Worm (Caenorhabditis elegans) whole organism, mixed stage, embryonic: ENCODE measurements around the gene K12H6.8.

Source experiments
- bed-3 ChIP-seq: fragments of 200-800 bp; sonication (Bioruptor generic); optimal IDR thresholded peaks from 3 replicates; lab custom pipeline; 2018; ENCODE audit warnings: mild to moderate bottlenecking, missing genetic modification characterization, moderate library complexity, missing compliant biosample characterization
- ceh-39 ChIP-seq: fragments of 150-350 bp; optimal IDR thresholded peaks from 2 replicates; lab custom pipeline; 2014; ENCODE audit warnings: missing biosample characterization, missing genetic modification characterization
- ceh-43 ChIP-seq: fragments of 200-800 bp; sonication (Bioruptor generic); optimal IDR thresholded peaks from 2 replicates; lab custom pipeline; 2018; ENCODE audit warnings: mild to moderate bottlenecking, missing genetic modification characterization, moderate library complexity, missing compliant biosample characterization
- ceh-83 ChIP-seq: fragments of 200-800 bp; sonication (Bioruptor generic); optimal IDR thresholded peaks from 2 replicates; lab custom pipeline; 2018; ENCODE audit warnings: mild to moderate bottlenecking, missing genetic modification characterization, missing compliant biosample characterization
- ces-1 ChIP-seq: fragments of 150-350 bp; optimal IDR thresholded peaks from 2 replicates; lab custom pipeline; 2014; ENCODE audit warnings: missing biosample characterization, missing genetic modification reagents, missing genetic modification characterization
- cnd-1 ChIP-seq: fragments of 200-800 bp; sonication (Bioruptor generic); optimal IDR thresholded peaks from 2 replicates; lab custom pipeline; 2018; ENCODE audit warnings: mild to moderate bottlenecking, missing genetic modification characterization, missing compliant biosample characterization
- drap-1 ChIP-seq: fragments of 200-800 bp; sonication (Bioruptor generic); optimal IDR thresholded peaks from 3 replicates; lab custom pipeline; 2018; ENCODE audit warnings: mild to moderate bottlenecking, missing genetic modification characterization, missing compliant biosample characterization
- elt-3 ChIP-seq: fragments of 150-350 bp; optimal IDR thresholded peaks from 2 replicates; lab custom pipeline; 2014; ENCODE audit warnings: missing biosample characterization, missing genetic modification characterization
- flh-1 ChIP-seq: fragments of 200-800 bp; sonication (Bioruptor generic); optimal IDR thresholded peaks from 2 replicates; lab custom pipeline; 2018; ENCODE audit warnings: mild to moderate bottlenecking, missing genetic modification characterization, moderate library complexity, missing compliant biosample characterization
- ham-2 ChIP-seq: fragments of 200-800 bp; sonication (Bioruptor generic); optimal IDR thresholded peaks from 2 replicates; lab custom pipeline; 2018; ENCODE audit warnings: mild to moderate bottlenecking, missing genetic modification characterization, missing compliant biosample characterization
- hlh-1 ChIP-seq: fragments of 150-350 bp; optimal IDR thresholded peaks from 2 replicates; lab custom pipeline; 2014; ENCODE audit warnings: missing biosample characterization, missing genetic modification reagents, missing genetic modification characterization
- lin-13 ChIP-seq: fragments of 150-350 bp; optimal IDR thresholded peaks from 2 replicates; lab custom pipeline; 2014; ENCODE audit warnings: missing biosample characterization, missing genetic modification characterization
- lin-32 ChIP-seq: fragments of 200-800 bp; sonication (Bioruptor generic); optimal IDR thresholded peaks from 2 replicates; lab custom pipeline; 2018; ENCODE audit warnings: mild to moderate bottlenecking, missing genetic modification characterization, missing compliant biosample characterization
- lsy-2 ChIP-seq: fragments of 150-350 bp; optimal IDR thresholded peaks from 2 replicates; lab custom pipeline; 2014; ENCODE audit warnings: missing biosample characterization, missing genetic modification characterization
- mab-5 ChIP-seq: fragments of 150-350 bp; optimal IDR thresholded peaks from 2 replicates; lab custom pipeline; 2014; ENCODE audit warnings: missing biosample characterization, missing genetic modification characterization
- mep-1 ChIP-seq: fragments of 150-350 bp; optimal IDR thresholded peaks from 2 replicates; lab custom pipeline; 2017; ENCODE audit warnings: missing biosample characterization, missing genetic modification reagents, missing genetic modification characterization, inconsistent platforms
- mls-2 ChIP-seq: sonication (generic microtip); optimal IDR thresholded peaks from 2 replicates; lab custom pipeline; 2016; ENCODE audit warnings: mild to moderate bottlenecking, missing genetic modification characterization, moderate library complexity, missing compliant biosample characterization
- nhr-12 ChIP-seq: fragments of 150-350 bp; optimal IDR thresholded peaks from 2 replicates; lab custom pipeline; 2014; ENCODE audit warnings: missing biosample characterization, missing genetic modification characterization
- nhr-237 ChIP-seq: fragments of 150-350 bp; optimal IDR thresholded peaks from 2 replicates; lab custom pipeline; 2014; ENCODE audit warnings: missing biosample characterization, missing genetic modification characterization
- nhr-28 ChIP-seq: fragments of 150-350 bp; optimal IDR thresholded peaks from 2 replicates; lab custom pipeline; 2014; ENCODE audit warnings: missing biosample characterization, missing genetic modification characterization
- nhr-76 ChIP-seq: sonication (generic microtip); optimal IDR thresholded peaks from 2 replicates; lab custom pipeline; 2017; ENCODE audit warnings: missing biosample characterization, missing genetic modification characterization
- pha-4 ChIP-seq: fragments of 150-350 bp; optimal IDR thresholded peaks from 2 replicates; lab custom pipeline; 2018; ENCODE audit warnings: missing biosample characterization, missing genetic modification reagents, missing genetic modification characterization
- sem-2 ChIP-seq: fragments of 200-800 bp; sonication (Bioruptor generic); optimal IDR thresholded peaks from 2 replicates; lab custom pipeline; 2018; ENCODE audit warnings: mild to moderate bottlenecking, missing genetic modification characterization, missing compliant biosample characterization
- snpc-4 ChIP-seq: fragments of 150-350 bp; optimal IDR thresholded peaks from 2 replicates; lab custom pipeline; 2014; ENCODE audit warnings: missing biosample characterization, missing genetic modification characterization
- unc-120 ChIP-seq: sonication (generic microtip); optimal IDR thresholded peaks from 2 replicates; lab custom pipeline; 2017; ENCODE audit warnings: missing genetic modification characterization, missing compliant biosample characterization; ENCODE audit not compliant: poor library complexity, severe bottlenecking
- unc-39 ChIP-seq: fragments of 150-350 bp; optimal IDR thresholded peaks from 2 replicates; lab custom pipeline; 2014; ENCODE audit warnings: missing biosample characterization, missing genetic modification characterization
- zip-8 ChIP-seq: fragments of 150-350 bp; optimal IDR thresholded peaks from 2 replicates; lab custom pipeline; 2014; ENCODE audit warnings: missing biosample characterization, missing genetic modification characterization
- ztf-11 ChIP-seq: fragments of 150-350 bp; optimal IDR thresholded peaks from 2 replicates; lab custom pipeline; 2014; ENCODE audit warnings: missing biosample characterization, missing genetic modification characterization

K12H6.8 gene

ce11 chrII:2785787-2786186 lies 41.9 kb upstream of the K12H6.8 start:
- TF ChIP-seq zip-8 (tag; lab: Kevin White, UChicago) (no peak), nhr-237 (tag; lab: Kevin White, UChicago) (no peak), ceh-39 (tag; lab: Kevin White, UChicago) (no peak), cnd-1 (tag; lab: Kevin White, UChicago) (no peak), nhr-28 (tag; lab: Kevin White, UChicago) (no peak), unc-39 (no peak), unc-120 (no peak), snpc-4 (no peak), lin-13 (tag; lab: Kevin White, UChicago) (no peak), drap-1 (GFP tag; lab: Kevin White, UChicago) (no peak), ceh-83 (GFP tag; lab: Kevin White, UChicago) (no peak), flh-1 (GFP tag; lab: Kevin White, UChicago) (no peak), nhr-12 (tag; lab: Kevin White, UChicago) (no peak)
- TF ChIP-seq, all 35 proteins: peak for 0

DNA sequence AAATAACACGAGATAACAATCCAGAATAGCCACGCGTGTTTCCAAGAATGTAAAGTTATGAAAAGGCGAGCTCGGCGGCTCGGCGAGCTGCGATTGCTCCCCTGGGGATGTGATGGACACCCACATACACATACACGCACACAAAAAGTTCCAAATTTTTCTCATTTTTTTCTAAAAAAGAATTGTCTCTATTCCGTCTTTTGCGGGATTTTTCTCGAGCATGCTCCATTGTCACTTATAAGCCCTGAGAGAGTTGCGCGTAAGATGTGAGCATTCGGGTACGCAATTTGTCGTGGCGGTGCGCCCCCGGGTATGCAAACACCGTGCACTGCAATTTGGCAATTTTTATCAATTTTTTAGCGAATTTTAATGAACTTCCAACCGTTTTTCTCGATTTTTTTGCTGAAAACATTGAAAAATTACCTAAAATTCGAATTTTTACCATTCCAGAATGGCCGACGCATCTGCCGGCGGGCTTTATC lies 40.6 kb upstream of the K12H6.8 start, which contains the start of the genes F08D12.12 and srpa-72:
Gene F08D12.12 (minus strand): TSS at position 51 of the 482 bp plus-strand sequence.
Gene srpa-72 (plus strand): TSS at position 451 of the 482 bp plus-strand sequence.
- TF ChIP-seq mab-5 (tag; lab: Kevin White, UChicago) (no peak), lsy-2 (tag; lab: Kevin White, UChicago) (peak; percentile 10), ceh-43 (GFP tag; lab: Kevin White, UChicago) (no peak), unc-120 (peak; percentile 7), cnd-1 (tag; lab: Kevin White, UChicago) (no peak), nhr-28 (tag; lab: Kevin White, UChicago) (no peak), ham-2 (GFP tag; lab: Kevin White, UChicago) (no peak), mls-2 (no peak), pha-4 (peak; percentile 45)

DNA sequence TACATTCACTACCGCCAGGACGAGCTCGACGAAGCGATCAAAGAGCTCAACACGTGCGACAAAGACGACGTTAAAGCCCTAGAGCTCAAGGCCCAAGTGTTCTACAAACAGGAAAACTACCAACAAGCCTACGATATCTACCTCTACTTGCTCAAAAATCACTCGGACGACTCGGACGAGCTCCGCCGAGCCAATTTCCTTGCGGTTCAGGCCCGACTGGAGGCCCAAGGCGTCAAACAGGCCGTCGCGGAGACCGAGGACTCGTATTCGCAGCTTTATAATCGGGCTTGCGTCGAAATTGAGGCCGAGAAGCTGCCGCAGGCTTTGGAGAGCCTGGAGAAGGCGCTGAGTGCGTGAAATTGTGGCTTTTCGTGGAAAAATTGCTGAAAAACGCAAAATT lies 39.8 kb upstream of the K12H6.8 start:
- TF ChIP-seq cnd-1 (tag; lab: Kevin White, UChicago) (no peak), pha-4 (no peak), nhr-76 (tag; lab: Kevin White, UChicago) (no peak), unc-120 (no peak), snpc-4 (no peak), hlh-1 (tag; lab: Kevin White, UChicago) (no peak), nhr-12 (tag; lab: Kevin White, UChicago) (no peak), nhr-237 (tag; lab: Kevin White, UChicago) (no peak), flh-1 (GFP tag; lab: Kevin White, UChicago) (no peak), lin-32 (no peak), nhr-28 (tag; lab: Kevin White, UChicago) (no peak), ztf-11 (tag; lab: Kevin White, UChicago) (no peak), ceh-83 (GFP tag; lab: Kevin White, UChicago) (no peak), drap-1 (GFP tag; lab: Kevin White, UChicago) (no peak), ceh-43 (GFP tag; lab: Kevin White, UChicago) (no peak)
- TF ChIP-seq, all 35 proteins: peak for 0

DNA sequence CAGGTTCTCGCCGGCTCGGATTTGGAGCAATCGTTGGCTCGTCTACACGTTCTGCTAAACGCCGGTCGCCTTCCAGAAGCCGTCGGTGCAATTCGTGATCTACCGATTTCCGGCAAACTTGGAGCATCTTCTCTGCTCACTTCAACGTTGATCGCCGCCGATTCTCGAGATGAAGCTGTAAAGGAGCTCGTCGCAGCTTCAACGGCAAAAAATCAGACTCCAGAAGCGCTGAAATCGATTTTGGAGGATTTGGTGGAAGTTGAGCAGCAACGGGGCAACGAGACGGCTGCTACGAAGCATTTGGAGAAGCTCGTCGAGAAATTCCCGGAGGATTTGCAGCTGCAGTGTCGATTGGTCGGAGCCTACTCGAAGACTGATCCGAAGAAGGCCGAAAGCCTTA lies 36.0 kb upstream of the K12H6.8 start:
- TF ChIP-seq ces-1 (no peak), nhr-237 (tag; lab: Kevin White, UChicago) (no peak), nhr-28 (tag; lab: Kevin White, UChicago) (no peak)

ce11 chrII:2795413-2795812 lies 32.3 kb upstream of the K12H6.8 start:
- TF ChIP-seq pha-4 (no peak), ces-1 (no peak), unc-39 (no peak)

ce11 chrII:2796431-2796830 lies 31.3 kb upstream of the K12H6.8 start:
- TF ChIP-seq snpc-4 (no peak), mls-2 (no peak), sem-2 (GFP tag; lab: Kevin White, UChicago) (no peak), hlh-1 (tag; lab: Kevin White, UChicago) (no peak), lin-32 (no peak), pha-4 (no peak), ceh-83 (GFP tag; lab: Kevin White, UChicago) (no peak), bed-3 (GFP tag; lab: Kevin White, UChicago) (no peak), ceh-43 (GFP tag; lab: Kevin White, UChicago) (no peak), drap-1 (GFP tag; lab: Kevin White, UChicago) (no peak), elt-3 (tag; lab: Kevin White, UChicago) (no peak), mep-1 (tag; lab: Kevin White, UChicago) (no peak), nhr-76 (tag; lab: Kevin White, UChicago) (no peak)
